Worm (Caenorhabditis elegans) whole organism, young adult: ENCODE data around the gene T09A5.5.

Source experiments
- Y53G8AR.9 ChIP-seq: fragments of 200-800 bp; sonication (Bioruptor generic); conservative IDR thresholded peaks from 2 replicates; pipeline ENCODE4 v1.3.6; 2022; ENCODE audit warnings: missing genetic modification reagents, missing genetic modification characterization, missing compliant biosample characterization
- attf-6 ChIP-seq: fragments of 200-800 bp; sonication (Bioruptor generic); IDR thresholded peaks from 2 replicates; pipeline ENCODE4 v1.3.6; 2022; ENCODE audit warnings: missing genetic modification reagents, missing genetic modification characterization, missing compliant biosample characterization
- bed-1 ChIP-seq: fragments of 200-800 bp; sonication (Bioruptor generic); IDR thresholded peaks from 2 replicates; pipeline ENCODE4 v1.3.6; 2022; ENCODE audit warnings: missing genetic modification reagents, missing genetic modification characterization, missing compliant biosample characterization
- ccch-3 ChIP-seq: fragments of 200-800 bp; sonication (Bioruptor generic); optimal IDR thresholded peaks from 2 replicates; lab custom pipeline; 2018; ENCODE audit warnings: mild to moderate bottlenecking, missing genetic modification characterization, missing compliant biosample characterization
- hmg-1.2 ChIP-seq: fragments of 200-800 bp; sonication (Bioruptor generic); IDR thresholded peaks from 2 replicates; pipeline ENCODE4 v1.3.6; 2022; ENCODE audit warnings: missing genetic modification reagents, missing genetic modification characterization, missing compliant biosample characterization
- lag-1 ChIP-seq: fragments of 200-800 bp; sonication (Bioruptor generic); IDR thresholded peaks from 2 replicates; pipeline ENCODE4 v1.3.6; 2022; ENCODE audit warnings: missing genetic modification reagents, missing genetic modification characterization, missing compliant biosample characterization
- lin-35 ChIP-seq, 3 experiments: fragments of 150-350 bp in 2 of 3; sonication (generic microtip) in 1 of 3; optimal IDR thresholded peaks; 2 replicates each; lab custom pipeline; 2014 to 2018; ENCODE audit warnings: missing biosample characterization in 3 of 3, missing genetic modification characterization in 3 of 3, missing genetic modification reagents in 3 of 3
- mel-28 ChIP-seq: sonication (generic microtip); optimal IDR thresholded peaks from 2 replicates; lab custom pipeline; 2016; ENCODE audit warnings: borderline replicate concordance, mild to moderate bottlenecking, missing genetic modification characterization, missing compliant biosample characterization
- mxl-1 ChIP-seq: sonication (generic microtip); optimal IDR thresholded peaks from 2 replicates; lab custom pipeline; 2016; ENCODE audit warnings: missing genetic modification characterization, missing compliant biosample characterization
- pha-4 ChIP-seq: fragments of 150-350 bp; sonication (generic microtip); optimal IDR thresholded peaks from 2 replicates; lab custom pipeline; 2014; ENCODE audit warnings: missing biosample characterization, missing genetic modification reagents, missing genetic modification characterization
- unc-130 ChIP-seq: sonication (generic microtip); optimal IDR thresholded peaks from 2 replicates; lab custom pipeline; 2016; ENCODE audit warnings: missing genetic modification reagents, missing genetic modification characterization, missing compliant biosample characterization
- unc-62 ChIP-seq: fragments of 150-350 bp; optimal IDR thresholded peaks from 2 replicates; lab custom pipeline; 2014; ENCODE audit warnings: missing biosample characterization, missing genetic modification reagents, missing genetic modification characterization
- ztf-25 ChIP-seq: fragments of 200-800 bp; sonication (Bioruptor generic); IDR thresholded peaks from 2 replicates; pipeline ENCODE4 v1.3.6; 2022; ENCODE audit warnings: missing genetic modification reagents, missing genetic modification characterization, missing compliant biosample characterization

ce11 chrII:7851480-7851879 lies 2.1 kb downstream of the T09A5.5 start:
- TF ChIP-seq bed-1 (GFP tag; lab: Robert Waterston, UW): no peak
- no peak for TF ChIP-seq hmg-1.2
- no peak for TF ChIP-seq mxl-1 (tag; lab: Kevin White, UChicago)
- TF ChIP-seq ztf-25: no peak
- no peak for TF ChIP-seq ccch-3 (GFP tag; lab: Kevin White, UChicago)
- no peak for TF ChIP-seq lin-35 (GFP tag; optimal IDR thresholded peaks at IDR 0.05; lab: Kevin White, UChicago)
- no peak for TF ChIP-seq pha-4 (tag; lab: Kevin White, UChicago)
- TF ChIP-seq attf-6 (GFP tag; lab: Robert Waterston, UW): no peak
- no peak for TF ChIP-seq Y53G8AR.9
- TF ChIP-seq unc-62 (GFP tag; lab: Kevin White, UChicago): no peak
- no peak for TF ChIP-seq mel-28 (tag; lab: Kevin White, UChicago)
- TF ChIP-seq lag-1 (GFP tag; lab: Robert Waterston, UW): no peak
- TF ChIP-seq unc-130 (GFP tag; lab: Kevin White, UChicago): no peak
